Worm (Caenorhabditis elegans) whole organism, young adult: ENCODE data around the gene Y46G5A.28.

ENCODE experiments used
- Y67H2A.10 ChIP-seq: fragments of 200-800 bp; sonication (Bioruptor generic); conservative IDR thresholded peaks from 2 replicates; pipeline ENCODE4 v1.3.6; 2022; ENCODE audit warnings: missing genetic modification reagents, missing genetic modification characterization, missing compliant biosample characterization
- lsy-27 ChIP-seq: sonication (generic microtip); optimal IDR thresholded peaks from 2 replicates; lab custom pipeline; 2017; ENCODE audit warnings: missing genetic modification characterization, mild to moderate bottlenecking, missing compliant biosample characterization, antibody characterized with exemption, missing genotype, borderline replicate concordance; ENCODE audit not compliant: insufficient read depth

- TF ChIP-seq Y67H2A.10 (GFP tag; lab: Robert Waterston, UW) = no peak
- TF ChIP-seq lsy-27 = no peak
Observed at ce11 chrII:12897942-12898341, 47.7 kb downstream of the Y46G5A.28 start, which contains the start of gene clec-64.
